Fruit fly (Drosophila melanogaster) whole organism, embryonic: ENCODE results near the gene fend.
A peak's percentile ranks its signal among the peaks of the same experiment; 100 is the strongest.

ENCODE experiments used
- Adf1 ChIP-seq: fragments of 200-800 bp; sonication (Bioruptor generic); IDR thresholded peaks from 2 replicates; pipeline ENCODE4 v1.3.6; 2022; ENCODE audit warnings: missing biosample characterization, missing genetic modification characterization
- CG11560 ChIP-seq: fragments of 200-800 bp; sonication (Bioruptor generic); IDR thresholded peaks from 3 replicates; pipeline ENCODE4 v1.3.6; 2022; ENCODE audit warnings: missing biosample characterization, missing genetic modification characterization
- CG6175 ChIP-seq: fragments of 200-800 bp; sonication (Bioruptor generic); IDR thresholded peaks from 3 replicates; pipeline ENCODE4 v1.3.6; 2022; ENCODE audit warnings: missing biosample characterization, missing genetic modification characterization
- CG6854 ChIP-seq: fragments of 200-800 bp; sonication (Bioruptor generic); optimal IDR thresholded peaks from 3 replicates; lab custom pipeline; 2017; ENCODE audit warnings: missing biosample characterization, mild to moderate bottlenecking, missing genetic modification characterization
- Deaf1 ChIP-seq: fragments of 200-800 bp; optimal IDR thresholded peaks from 3 replicates; lab custom pipeline; 2019; ENCODE audit warnings: missing biosample characterization, mild to moderate bottlenecking, missing genetic modification characterization, moderate library complexity
- Sox102F ChIP-seq: fragments of 200-800 bp; sonication (Bioruptor generic); optimal IDR thresholded peaks from 2 replicates; lab custom pipeline; 2018; ENCODE audit warnings: missing biosample characterization, mild to moderate bottlenecking, missing genetic modification characterization, moderate library complexity
- Stat92E ChIP-seq, 3 experiments: fragments of >200 bp in 2 of 3; fragments of 200-800 bp in 1 of 3; sonication (Bioruptor generic) in 1 of 3; optimal IDR thresholded peaks; 2 replicates each; lab custom pipeline; 2017 to 2019; ENCODE audit warnings: missing biosample characterization in 3 of 3, missing genetic modification characterization in 3 of 3, mild to moderate bottlenecking in 1 of 3, moderate library complexity in 1 of 3
- bcd ChIP-seq: fragments of 200-800 bp; sonication (Bioruptor generic); optimal IDR thresholded peaks from 2 replicates; lab custom pipeline; 2017; ENCODE audit warnings: missing biosample characterization, mild to moderate bottlenecking, missing genetic modification characterization
- croc ChIP-seq: fragments of 200-800 bp; sonication (Bioruptor generic); conservative IDR thresholded peaks from 3 replicates; pipeline ENCODE4 v1.3.6; 2022; ENCODE audit warnings: missing biosample characterization, missing genetic modification characterization
- hth ChIP-seq: fragments of >200 bp; optimal IDR thresholded peaks from 2 replicates; lab custom pipeline; 2017; ENCODE audit warnings: inconsistent platforms
- ken ChIP-seq: fragments of 200-800 bp; sonication (Bioruptor generic); IDR thresholded peaks from 3 replicates; pipeline ENCODE4 v1.3.6; 2022; ENCODE audit warnings: missing biosample characterization, missing genetic modification characterization
- org-1 ChIP-seq: fragments of 200-800 bp; sonication (Bioruptor generic); optimal IDR thresholded peaks from 2 replicates; lab custom pipeline; 2017; ENCODE audit warnings: missing biosample characterization, missing genetic modification characterization
- sens ChIP-seq: fragments of 200-800 bp; sonication (Bioruptor generic); peaks from one replicate; lab custom pipeline; 2016; ENCODE audit warnings: missing biosample characterization, missing genetic modification characterization
- shn ChIP-seq: fragments of 200-800 bp; sonication (Bioruptor generic); optimal IDR thresholded peaks from 3 replicates; lab custom pipeline; 2016; ENCODE audit warnings: missing biosample characterization, missing genetic modification characterization

DNA sequence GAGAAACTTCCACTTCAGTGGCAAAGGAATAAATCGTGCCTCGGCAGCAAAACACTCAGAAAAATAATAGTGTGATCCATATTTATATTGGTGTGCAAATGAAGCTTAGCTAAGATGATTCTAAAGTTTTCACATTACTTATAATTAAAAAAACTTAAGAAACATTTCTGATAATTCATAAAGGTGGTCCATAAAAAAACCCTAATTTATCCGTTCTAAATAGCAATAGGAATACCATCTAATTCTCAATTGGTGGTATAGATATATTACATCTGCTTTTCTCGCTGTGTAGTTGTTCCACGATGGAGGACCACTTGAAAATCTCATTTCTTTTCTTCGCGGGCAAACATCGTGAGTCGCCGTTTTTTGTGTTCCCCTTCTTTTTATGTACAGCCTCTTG, 20.2 kb upstream of the fend start:
- TF ChIP-seq sens (peak; percentile 95), CG6854 (GFP tag; lab: Kevin White, UChicago) (peak; percentile 40), croc (GFP tag; lab: Robert Waterston, UW) (no peak), ken (GFP tag; lab: Robert Waterston, UW) (0 out of 3 replicates have a peak, but pooled peaks have one; percentile 8), Deaf1 (tag; lab: Kevin White, UChicago) (peak; percentile 25), Sox102F (GFP tag; lab: Kevin White, UChicago) (peak; percentile 65), CG6175 (GFP tag; lab: Robert Waterston, UW) (no peak), CG11560 (tag; lab: Robert Waterston, UW) (no peak), Adf1 (GFP tag; lab: Robert Waterston, UW) (no peak), org-1 (GFP tag; lab: Kevin White, UChicago) (no peak), bcd (peak; percentile 51), Stat92E (GFP tag; optimal IDR thresholded peaks at IDR 0.05; lab: Kevin White, UChicago) (no peak), hth (no peak), shn (GFP tag; lab: Kevin White, UChicago) (no peak)
